Worm (Caenorhabditis elegans): ENCODE data around the gene F32D8.2.

Gene F32D8.2

DNA sequence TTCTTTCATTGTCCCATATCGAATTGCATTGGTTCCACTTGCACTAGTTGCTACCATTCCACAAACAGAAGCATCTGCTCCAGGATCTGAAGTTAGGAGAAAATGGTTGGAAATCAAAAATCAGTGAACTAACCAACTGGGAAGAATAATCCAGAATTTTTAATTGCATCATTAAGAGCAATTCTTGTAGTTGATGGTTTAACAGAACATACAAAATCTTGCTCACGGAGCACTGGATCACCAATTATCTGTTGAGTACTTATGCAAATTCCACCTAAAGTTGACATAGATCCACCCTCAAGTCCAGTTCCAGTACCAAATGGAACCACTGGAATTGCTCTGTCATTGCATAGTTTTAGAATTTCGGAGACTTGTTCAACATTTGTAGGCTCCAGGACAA, 6.2 kb downstream of the F32D8.2 start:
- TF ChIP-seq ccch-3 (GFP tag; optimal IDR thresholded peaks at IDR 0.05) (no peak), ceh-100 (GFP tag; IDR thresholded peaks at IDR 0.05) (no peak), fkh-3 (tag; optimal IDR thresholded peaks at IDR 0.05) (no peak), F57C9.4 (tag; optimal IDR thresholded peaks at IDR 0.05) (peak; percentile 12), aptf-2 (GFP tag; conservative IDR thresholded peaks at IDR 0.05) (no peak), lin-35 (GFP tag; optimal IDR thresholded peaks at IDR 0.05) (no peak), hmg-20 (GFP tag; IDR thresholded peaks at IDR 0.05) (no peak), B0035.1 (tag; optimal IDR thresholded peaks at IDR 0.05) (no peak)

ce11 chrV:10890980-10891379, 7.4 kb downstream of the F32D8.2 start, which contains the start of gene F32D8.12:
Gene F32D8.12, minus strand, starts transcription at chrV:10891027.
- TF ChIP-seq B0035.1 (tag; optimal IDR thresholded peaks at IDR 0.05) (no peak), nhr-80 (tag; optimal IDR thresholded peaks at IDR 0.05) (peak; percentile 22), tbx-9 (tag; optimal IDR thresholded peaks at IDR 0.05; ENCODE audit: borderline replicate concordance) (no peak), ceh-79 (tag; optimal IDR thresholded peaks at IDR 0.05) (no peak), F23B12.7 (tag; optimal IDR thresholded peaks at IDR 0.05; ENCODE audit: insufficient read depth) (no peak), atf-7 (tag; optimal IDR thresholded peaks at IDR 0.05) (no peak), B0336.3 (GFP tag; IDR thresholded peaks at IDR 0.05) (0 out of 2 replicates have a peak, but pooled peaks have one; percentile 30), lin-40 (tag; optimal IDR thresholded peaks at IDR 0.05) (peak; percentile 10), F52B5.7 (tag; optimal IDR thresholded peaks at IDR 0.05) (no peak), ztf-26 (tag; optimal IDR thresholded peaks at IDR 0.05) (peak; percentile 10), lin-54 (GFP tag; optimal IDR thresholded peaks at IDR 0.05) (no peak), ztf-6 (GFP tag; IDR thresholded peaks at IDR 0.05) (no peak), lin-35 (GFP tag; optimal IDR thresholded peaks at IDR 0.05) (peak in 1 of 3 experiments; percentile 36), lin-26 (GFP tag; IDR thresholded peaks at IDR 0.05) (no peak), Y79H2A.3 (GFP tag; conservative IDR thresholded peaks at IDR 0.05) (no peak), ztf-28 (GFP tag; IDR thresholded peaks at IDR 0.05) (no peak), madf-10 (tag; optimal IDR thresholded peaks at IDR 0.05) (no peak), ceh-40 (GFP tag; IDR thresholded peaks at IDR 0.05) (no peak), snpc-4 (GFP tag; optimal IDR thresholded peaks at IDR 0.05) (no peak), snpc-4 (tag; optimal IDR thresholded peaks at IDR 0.05) (no peak), repo-1 (tag; optimal IDR thresholded peaks at IDR 0.05) (no peak), dpl-1 (GFP tag; optimal IDR thresholded peaks at IDR 0.05) (no peak), F10E7.11 (tag; optimal IDR thresholded peaks at IDR 0.05) (no peak), nhr-179 (tag; optimal IDR thresholded peaks at IDR 0.05) (no peak), efl-1 (GFP tag; optimal IDR thresholded peaks at IDR 0.05) (no peak), D2030.7 (GFP tag; IDR thresholded peaks at IDR 0.05) (no peak), snpc-1.1 (tag; optimal IDR thresholded peaks at IDR 0.05; ENCODE audit: insufficient read depth) (no peak), hmg-1.2 (GFP tag; IDR thresholded peaks at IDR 0.05) (peak; percentile 96), aptf-3 (GFP tag; IDR thresholded peaks at IDR 0.05) (no peak), rcor-1 (GFP tag; IDR thresholded peaks at IDR 0.05) (no peak), lsl-1 (GFP tag; optimal IDR thresholded peaks at IDR 0.05) (no peak), athp-1 (tag; optimal IDR thresholded peaks at IDR 0.05) (no peak), egl-44 (GFP tag; IDR thresholded peaks at IDR 0.05) (no peak), chd-7 (tag; optimal IDR thresholded peaks at IDR 0.05) (no peak), K11D2.4 (GFP tag; IDR thresholded peaks at IDR 0.05) (no peak), F57C9.4 (tag; optimal IDR thresholded peaks at IDR 0.05) (no peak), cebp-1 (GFP tag; IDR thresholded peaks at IDR 0.05) (no peak), cebp-1 (tag; optimal IDR thresholded peaks at IDR 0.05) (peak; percentile 38), hlh-26 (GFP tag; conservative IDR thresholded peaks at IDR 0.05) (no peak), F39B2.1 (GFP tag; IDR thresholded peaks at IDR 0.05) (no peak), ZK185.1 (tag; optimal IDR thresholded peaks at IDR 0.05; ENCODE audit: poor library complexity, severe bottlenecking) (peak; percentile 9)

Measured in whole organism, young adult.